Worm (Caenorhabditis elegans) whole organism, L4 larva: ENCODE measurements around the gene Y50D4A.10.

Experiments
- ceh-28 ChIP-seq: fragments of 150-350 bp; optimal IDR thresholded peaks from 2 replicates; lab custom pipeline; 2014; ENCODE audit warnings: missing biosample characterization, missing genetic modification reagents, missing genetic modification characterization
- fkh-10 ChIP-seq: fragments of 150-350 bp; optimal IDR thresholded peaks from 2 replicates; lab custom pipeline; 2014; ENCODE audit warnings: missing biosample characterization, missing genetic modification reagents, missing genetic modification characterization
- fos-1 ChIP-seq: fragments of 150-350 bp; optimal IDR thresholded peaks from 2 replicates; lab custom pipeline; 2014; ENCODE audit warnings: missing biosample characterization, missing genetic modification characterization
- lir-3 ChIP-seq: sonication (generic microtip); optimal IDR thresholded peaks from 2 replicates; lab custom pipeline; 2016; ENCODE audit warnings: mild to moderate bottlenecking, missing genetic modification characterization, missing compliant biosample characterization
- nhr-237 ChIP-seq: sonication (generic microtip); optimal IDR thresholded peaks from 2 replicates; lab custom pipeline; 2017; ENCODE audit warnings: missing biosample characterization, missing genetic modification characterization
- nhr-28 ChIP-seq: fragments of 150-350 bp; optimal IDR thresholded peaks from 2 replicates; lab custom pipeline; 2014; ENCODE audit warnings: missing biosample characterization, missing genetic modification characterization
- nhr-76 ChIP-seq: fragments of 150-350 bp; optimal IDR thresholded peaks from 2 replicates; lab custom pipeline; 2014; ENCODE audit warnings: missing biosample characterization, missing genetic modification characterization
- spr-3 ChIP-seq: fragments of 200-800 bp; sonication (Bioruptor generic); optimal IDR thresholded peaks from 2 replicates; lab custom pipeline; 2018; ENCODE audit warnings: mild to moderate bottlenecking, missing genetic modification characterization, missing compliant biosample characterization

DNA sequence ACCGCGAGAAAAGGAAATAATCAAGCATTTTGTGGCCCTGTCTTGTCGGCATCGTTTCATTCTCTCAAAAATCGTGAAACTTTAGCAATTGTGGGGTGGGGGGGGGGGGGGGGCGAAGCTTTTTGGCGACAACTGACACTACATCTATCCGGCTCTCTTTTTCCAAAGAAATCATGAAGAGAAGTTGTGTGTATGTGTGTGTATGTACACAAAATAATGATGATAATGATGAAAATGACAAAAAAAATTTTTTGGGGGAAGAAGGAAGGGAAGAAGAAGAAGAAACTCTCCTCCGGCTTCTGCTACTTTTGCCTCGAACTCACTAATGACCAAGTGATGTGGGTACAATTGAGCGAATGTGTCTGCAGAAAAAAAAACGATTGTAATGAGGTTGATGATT lies 22.6 kb upstream of the Y50D4A.10 start:
- TF ChIP-seq nhr-237 (tag; lab: Kevin White, UChicago) (no peak), nhr-76 (tag; lab: Kevin White, UChicago) (no peak), ceh-28 (tag; lab: Kevin White, UChicago) (no peak), fos-1 (tag; lab: Kevin White, UChicago) (no peak), fkh-10 (GFP tag; lab: Kevin White, UChicago) (no peak), lir-3 (tag; lab: Kevin White, UChicago) (no peak), spr-3 (GFP tag; lab: Kevin White, UChicago) (no peak), nhr-28 (no peak)
